Worm (Caenorhabditis elegans): ENCODE results near the gene F30H5.3.

F30H5.3 gene

DNA sequence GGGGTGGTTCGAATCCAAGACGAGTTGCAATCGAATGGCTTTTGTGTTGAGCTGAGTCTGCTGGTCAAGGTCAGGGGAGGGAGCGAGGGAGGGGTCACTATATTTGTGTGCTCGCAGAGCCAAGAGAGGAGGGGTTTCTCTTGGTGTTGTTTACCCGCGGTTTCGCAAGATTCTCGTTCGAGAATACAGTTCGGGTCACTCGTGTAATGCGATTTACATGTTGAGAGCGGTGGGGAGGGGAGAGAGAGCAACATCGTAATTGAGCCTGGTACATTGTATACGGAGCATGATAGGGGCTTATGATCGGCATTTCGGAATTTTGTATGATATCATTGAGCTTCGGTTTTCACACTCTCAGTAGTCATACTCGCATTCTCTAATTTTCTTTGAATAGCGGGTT lies at the start of gene F30H5.3:
F30H5.3 (minus strand) TSS at position 101 of the 400 bp plus-strand sequence.
- TF ChIP-seq ztf-4 (tag; optimal IDR thresholded peaks at IDR 0.05) (no peak), unc-86 (tag; optimal IDR thresholded peaks at IDR 0.05) (no peak), ets-5 (GFP tag; IDR thresholded peaks at IDR 0.05) (0 out of 2 replicates have a peak, but pooled peaks have one; percentile 56)

DNA sequence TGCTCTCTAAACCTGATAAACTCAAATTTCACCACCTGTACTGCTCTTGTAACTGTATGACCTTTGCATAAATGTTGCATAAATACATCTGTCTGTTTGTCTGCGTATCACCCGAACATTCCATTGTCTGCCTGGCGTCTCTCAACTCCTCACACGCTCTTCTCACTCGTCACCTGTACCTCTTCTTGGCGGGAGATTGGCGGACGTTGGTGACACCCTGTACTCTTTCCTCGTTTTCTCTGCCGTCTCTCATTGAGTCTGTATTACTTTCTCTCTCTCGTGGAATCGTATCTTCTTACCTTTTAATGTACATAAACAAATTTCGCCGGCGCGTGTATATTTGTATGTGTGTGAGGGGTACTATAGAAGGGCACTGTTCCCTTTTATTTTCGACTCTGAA lies 46.8 kb upstream of the F30H5.3 start:
- TF ChIP-seq aha-1 (tag; optimal IDR thresholded peaks at IDR 0.05) (no peak), lin-15B (tag; optimal IDR thresholded peaks at IDR 0.05) (no peak), nhr-237 (tag; optimal IDR thresholded peaks at IDR 0.05) (no peak), rnt-1 (tag; optimal IDR thresholded peaks at IDR 0.05) (no peak), nhr-11 (tag; optimal IDR thresholded peaks at IDR 0.05) (no peak), nhr-19 (GFP tag; conservative IDR thresholded peaks at IDR 0.05) (no peak), C16A3.4 (tag; optimal IDR thresholded peaks at IDR 0.05) (peak; percentile 24), ztf-11 (tag; optimal IDR thresholded peaks at IDR 0.05) (no peak), ets-5 (GFP tag; IDR thresholded peaks at IDR 0.05) (no peak), tbx-2 (tag; optimal IDR thresholded peaks at IDR 0.05) (no peak), elt-2 (tag; optimal IDR thresholded peaks at IDR 0.05) (peak; percentile 65), egl-27 (tag; optimal IDR thresholded peaks at IDR 0.05) (no peak), snpc-4 (tag; optimal IDR thresholded peaks at IDR 0.05) (no peak), nhr-71 (tag; optimal IDR thresholded peaks at IDR 0.05) (no peak), zag-1 (tag; optimal IDR thresholded peaks at IDR 0.05) (no peak), nhr-47 (tag; optimal IDR thresholded peaks at IDR 0.05) (peak; percentile 12), efl-3 (GFP tag; optimal IDR thresholded peaks at IDR 0.05) (no peak), pag-3 (tag; optimal IDR thresholded peaks at IDR 0.05; ENCODE audit: borderline replicate concordance, insufficient read depth) (no peak), nhr-20 (tag; optimal IDR thresholded peaks at IDR 0.05) (peak; percentile 63), lin-35 (GFP tag; optimal IDR thresholded peaks at IDR 0.05) (peak; percentile 12 to 52), irx-1 (tag; optimal IDR thresholded peaks at IDR 0.05) (no peak), alr-1 (tag; optimal IDR thresholded peaks at IDR 0.05; ENCODE audit: borderline replicate concordance) (no peak), nhr-76 (tag; optimal IDR thresholded peaks at IDR 0.05) (no peak), fkh-8 (tag; optimal IDR thresholded peaks at IDR 0.05) (no peak), fkh-4 (tag; optimal IDR thresholded peaks at IDR 0.05; ENCODE audit: borderline replicate concordance) (no peak), ceh-88 (GFP tag; IDR thresholded peaks at IDR 0.05) (no peak), xbp-1 (tag; optimal IDR thresholded peaks at IDR 0.05) (no peak), mdl-1 (tag; optimal IDR thresholded peaks at IDR 0.05) (peak in 1 of 2 experiments; percentile 27), lsy-2 (tag; optimal IDR thresholded peaks at IDR 0.05) (peak in 1 of 2 experiments; percentile 27), mab-9 (GFP tag; IDR thresholded peaks at IDR 0.05) (no peak), unc-130 (tag; optimal IDR thresholded peaks at IDR 0.05) (no peak), ceh-8 (GFP tag; optimal IDR thresholded peaks at IDR 0.05) (no peak), lin-14 (GFP tag; optimal IDR thresholded peaks at IDR 0.05) (peak; percentile 85), ceh-90 (tag; optimal IDR thresholded peaks at IDR 0.05) (no peak), unc-62 (GFP tag; optimal IDR thresholded peaks at IDR 0.05) (no peak), blmp-1 (tag; optimal IDR thresholded peaks at IDR 0.05) (peak; percentile 66), jun-1 (tag; optimal IDR thresholded peaks at IDR 0.05) (peak; percentile 39), unc-86 (tag; optimal IDR thresholded peaks at IDR 0.05) (no peak), lin-39 (tag; optimal IDR thresholded peaks at IDR 0.05) (no peak), vab-15 (tag; optimal IDR thresholded peaks at IDR 0.05) (no peak), Y116A8C.19 (tag; optimal IDR thresholded peaks at IDR 0.05; ENCODE audit: borderline replicate concordance) (no peak), dpl-1 (GFP tag; optimal IDR thresholded peaks at IDR 0.05) (peak in 1 of 3 experiments; percentile 12), fos-1 (tag; optimal IDR thresholded peaks at IDR 0.05) (no peak), nhr-12 (tag; optimal IDR thresholded peaks at IDR 0.05) (no peak), elt-3 (tag; optimal IDR thresholded peaks at IDR 0.05) (no peak), unc-98 (GFP tag; IDR thresholded peaks at IDR 0.05) (no peak), mep-1 (tag; optimal IDR thresholded peaks at IDR 0.05) (peak; percentile 55), swsn-7 (tag; optimal IDR thresholded peaks at IDR 0.05) (peak; percentile 39), aly-2 (tag; optimal IDR thresholded peaks at IDR 0.05) (no peak), sup-37 (GFP tag; optimal IDR thresholded peaks at IDR 0.05) (no peak)
